Worm (Caenorhabditis elegans): ENCODE results near the gene C44H9.6.

C44H9.6 gene

ce11 chrV:12809876-12810275, 35.3 kb downstream of the C44H9.6 start, which contains the start of gene ZC443.1:
Gene ZC443.1 (minus strand): TSS chrV:12810080.
- TF ChIP-seq F55B11.4 (tag; optimal IDR thresholded peaks at IDR 0.05; ENCODE audit: borderline replicate concordance, insufficient read depth) (no peak), madf-10 (tag; optimal IDR thresholded peaks at IDR 0.05) (no peak), aptf-3 (GFP tag; IDR thresholded peaks at IDR 0.05) (no peak)

ce11 chrV:12806190-12806589, 39.0 kb downstream of the C44H9.6 start, which contains the start of gene ZC443.7:
Gene ZC443.7 (plus strand): TSS chrV:12806490.
- no peak for TF ChIP-seq tbp1 (GFP tag; optimal IDR thresholded peaks at IDR 0.05)
- TF ChIP-seq ztf-26 (tag; optimal IDR thresholded peaks at IDR 0.05) = no peak
- TF ChIP-seq hmg-20 (GFP tag; IDR thresholded peaks at IDR 0.05) = no peak
- TF ChIP-seq him-1 (tag; optimal IDR thresholded peaks at IDR 0.05) = no peak
- TF ChIP-seq Y79H2A.3 (GFP tag; conservative IDR thresholded peaks at IDR 0.05) = no peak
- no peak for TF ChIP-seq nhr-27 (tag; optimal IDR thresholded peaks at IDR 0.05)
- TF ChIP-seq T26A5.8 (tag; optimal IDR thresholded peaks at IDR 0.05) = no peak
- no peak for TF ChIP-seq Y95B8A.8 (GFP tag; IDR thresholded peaks at IDR 0.05)
- TF ChIP-seq mxl-1 (tag; optimal IDR thresholded peaks at IDR 0.05) = no peak
- TF ChIP-seq ccch-3 (GFP tag; optimal IDR thresholded peaks at IDR 0.05) = no peak
- no peak for TF ChIP-seq efl-1 (GFP tag; optimal IDR thresholded peaks at IDR 0.05)

ce11 chrV:12803274-12803673, 41.9 kb downstream of the C44H9.6 start, which contains the start of gene srbc-45:
Gene srbc-45 (plus strand): TSS chrV:12803574.
- no peak for TF ChIP-seq attf-3 (GFP tag; conservative IDR thresholded peaks at IDR 0.05)
- no peak for TF ChIP-seq rpc-1 (optimal IDR thresholded peaks at IDR 0.05)
- TF ChIP-seq rpc-1 (tag; optimal IDR thresholded peaks at IDR 0.05) = no peak
- TF ChIP-seq die-1 (tag; optimal IDR thresholded peaks at IDR 0.05) = no peak
- TF ChIP-seq aptf-2 (GFP tag; conservative IDR thresholded peaks at IDR 0.05) = no peak
- no peak for TF ChIP-seq sea-2 (GFP tag; IDR thresholded peaks at IDR 0.05)
- TF ChIP-seq hsf-1 (GFP tag; IDR thresholded peaks at IDR 0.05) = no peak
- TF ChIP-seq lin-35 (GFP tag; optimal IDR thresholded peaks at IDR 0.05) = no peak
- no peak for TF ChIP-seq dpl-1 (GFP tag; optimal IDR thresholded peaks at IDR 0.05)
- no peak for TF ChIP-seq nhr-120 (GFP tag; IDR thresholded peaks at IDR 0.05)
- no peak for TF ChIP-seq ztf-25 (GFP tag; IDR thresholded peaks at IDR 0.05)
- no peak for TF ChIP-seq ztf-18 (tag; optimal IDR thresholded peaks at IDR 0.05)
- no peak for TF ChIP-seq B0336.3 (GFP tag; IDR thresholded peaks at IDR 0.05)
- TF ChIP-seq nfyb-1 (GFP tag; IDR thresholded peaks at IDR 0.05) = no peak
- no peak for TF ChIP-seq hrde-1 (tag; optimal IDR thresholded peaks at IDR 0.05; ENCODE audit: borderline replicate concordance)
- TF ChIP-seq let-526 (GFP tag; IDR thresholded peaks at IDR 0.05) = no peak
- TF ChIP-seq madf-3 (GFP tag; IDR thresholded peaks at IDR 0.05) = no peak
- no peak for TF ChIP-seq let-607 (tag; optimal IDR thresholded peaks at IDR 0.05)
- no peak for TF ChIP-seq mes-4 (tag; optimal IDR thresholded peaks at IDR 0.05)
- no peak for TF ChIP-seq tbx-9 (tag; optimal IDR thresholded peaks at IDR 0.05; ENCODE audit: borderline replicate concordance)

- TF ChIP-seq ztf-22 (GFP tag; optimal IDR thresholded peaks at IDR 0.05) (no peak), chd-7 (tag; optimal IDR thresholded peaks at IDR 0.05) (no peak), hlh-26 (GFP tag; conservative IDR thresholded peaks at IDR 0.05) (no peak), B0019.2 (GFP tag; conservative IDR thresholded peaks at IDR 0.05) (no peak), F33H1.4 (GFP tag; IDR thresholded peaks at IDR 0.05) (no peak), F37B4.10 (GFP tag; IDR thresholded peaks at IDR 0.05) (no peak), rpc-1 (optimal IDR thresholded peaks at IDR 0.05) (no peak), rpc-1 (tag; optimal IDR thresholded peaks at IDR 0.05) (no peak), snpc-1.1 (tag; optimal IDR thresholded peaks at IDR 0.05; ENCODE audit: insufficient read depth) (no peak), bed-1 (GFP tag; IDR thresholded peaks at IDR 0.05) (no peak), Y79H2A.3 (GFP tag; conservative IDR thresholded peaks at IDR 0.05) (no peak), madf-6 (GFP tag; IDR thresholded peaks at IDR 0.05) (no peak), ztf-18 (tag; optimal IDR thresholded peaks at IDR 0.05) (no peak), F57C9.4 (tag; optimal IDR thresholded peaks at IDR 0.05) (no peak)
These were observed 45.0 kb downstream of the C44H9.6 start, which contains the start of gene ugt-3 for ce11 chrV:12800171-12800570. Gene ugt-3 (minus strand): TSS chrV:12800271.

All from whole organism, young adult.